Fruit fly (Drosophila melanogaster) whole organism, embryonic: ENCODE data around the gene CG18301.
A peak's percentile ranks its signal among the peaks of the same experiment; 100 is the strongest.

Experiments used
- BEAF-32 ChIP-seq: fragments of 200-800 bp; sonication (Bioruptor generic); optimal IDR thresholded peaks from 3 replicates; lab custom pipeline; 2017; ENCODE audit warnings: missing biosample characterization, missing genetic modification characterization, mild to moderate bottlenecking, moderate library complexity, missing genetic modification reagents
- CG1024 ChIP-seq: fragments of 200-800 bp; sonication (Bioruptor generic); IDR thresholded peaks from 2 replicates; pipeline ENCODE4 v1.3.6; 2022; ENCODE audit warnings: missing biosample characterization, missing genetic modification characterization
- CG10267 ChIP-seq: fragments of 200-800 bp; sonication (Bioruptor generic); optimal IDR thresholded peaks from 2 replicates; lab custom pipeline; 2018; ENCODE audit warnings: missing biosample characterization, mild to moderate bottlenecking, missing genetic modification characterization, moderate library complexity
- CG12071 ChIP-seq: fragments of 200-800 bp; sonication (Bioruptor generic); optimal IDR thresholded peaks from 3 replicates; lab custom pipeline; 2018; ENCODE audit warnings: missing biosample characterization, mild to moderate bottlenecking, missing genetic modification characterization
- CG12391 ChIP-seq: fragments of 200-800 bp; sonication (Bioruptor generic); optimal IDR thresholded peaks from 3 replicates; lab custom pipeline; 2018; ENCODE audit warnings: missing biosample characterization, mild to moderate bottlenecking, missing genetic modification characterization, moderate library complexity
- CG12744 ChIP-seq: fragments of 200-800 bp; sonication (Bioruptor generic); optimal IDR thresholded peaks from 2 replicates; lab custom pipeline; 2016; ENCODE audit warnings: missing biosample characterization, missing genetic modification characterization
- CG16863 ChIP-seq: fragments of 200-800 bp; sonication (Bioruptor generic); optimal IDR thresholded peaks from 3 replicates; lab custom pipeline; 2016; ENCODE audit warnings: missing biosample characterization, missing genetic modification characterization
- CG2202 ChIP-seq: fragments of 200-800 bp; sonication (Bioruptor generic); optimal IDR thresholded peaks from 2 replicates; lab custom pipeline; 2018; ENCODE audit warnings: missing biosample characterization, mild to moderate bottlenecking, missing genetic modification characterization
- CG2875 ChIP-seq: fragments of 200-800 bp; sonication (Bioruptor generic); optimal IDR thresholded peaks from 2 replicates; lab custom pipeline; 2017; ENCODE audit warnings: missing biosample characterization, mild to moderate bottlenecking, missing genetic modification characterization, missing genetic modification reagents
- CG2889 ChIP-seq: fragments of 200-800 bp; sonication (Bioruptor generic); IDR thresholded peaks from 3 replicates; pipeline ENCODE4 v1.3.6; 2022; ENCODE audit warnings: missing biosample characterization, missing genetic modification characterization
- CG30403 ChIP-seq: fragments of 200-800 bp; sonication (Bioruptor generic); optimal IDR thresholded peaks from 3 replicates; lab custom pipeline; 2016; ENCODE audit warnings: missing biosample characterization, missing genetic modification characterization
- CG31365 ChIP-seq: fragments of 200-800 bp; sonication (Bioruptor generic); optimal IDR thresholded peaks from 2 replicates; lab custom pipeline; 2018; ENCODE audit warnings: missing biosample characterization, mild to moderate bottlenecking, missing genetic modification characterization
- CG3281 ChIP-seq: fragments of 200-800 bp; sonication (Bioruptor generic); optimal IDR thresholded peaks from 3 replicates; lab custom pipeline; 2017; ENCODE audit warnings: missing biosample characterization, mild to moderate bottlenecking, missing genetic modification characterization
- CG34422 ChIP-seq: fragments of 200-800 bp; sonication (Bioruptor generic); IDR thresholded peaks from 3 replicates; pipeline ENCODE4 v1.3.6; 2022; ENCODE audit warnings: missing biosample characterization, missing genetic modification characterization
- CG3838 ChIP-seq: fragments of 200-800 bp; sonication (Bioruptor generic); optimal IDR thresholded peaks from 3 replicates; lab custom pipeline; 2016; ENCODE audit warnings: missing biosample characterization, missing genetic modification characterization
- CG6854 ChIP-seq: fragments of 200-800 bp; sonication (Bioruptor generic); optimal IDR thresholded peaks from 3 replicates; lab custom pipeline; 2017; ENCODE audit warnings: missing biosample characterization, mild to moderate bottlenecking, missing genetic modification characterization
- CG7357 ChIP-seq: fragments of 200-800 bp; sonication (Bioruptor generic); IDR thresholded peaks from 3 replicates; pipeline ENCODE4 v1.3.6; 2022; ENCODE audit warnings: missing biosample characterization, missing genetic modification characterization
- CG7928 ChIP-seq: fragments of 200-800 bp; sonication (Bioruptor generic); optimal IDR thresholded peaks from 2 replicates; lab custom pipeline; 2017; ENCODE audit warnings: missing biosample characterization, mild to moderate bottlenecking, missing genetic modification characterization
- CG8765 ChIP-seq: fragments of 200-800 bp; sonication (Bioruptor generic); IDR thresholded peaks from 2 replicates; pipeline ENCODE4 v1.3.6; 2022; ENCODE audit warnings: missing biosample characterization, missing genetic modification characterization
- CG9437 ChIP-seq: fragments of 200-800 bp; sonication (Bioruptor generic); optimal IDR thresholded peaks from 2 replicates; lab custom pipeline; 2018; ENCODE audit warnings: missing biosample characterization, mild to moderate bottlenecking, missing genetic modification characterization
- CG9727 ChIP-seq: fragments of 200-800 bp; sonication (Bioruptor generic); optimal IDR thresholded peaks from 3 replicates; lab custom pipeline; 2017; ENCODE audit warnings: missing biosample characterization, mild to moderate bottlenecking, missing genetic modification characterization
- CkIIα-i1 ChIP-seq: fragments of 200-800 bp; sonication (Bioruptor generic); IDR thresholded peaks from 2 replicates; pipeline ENCODE4 v1.3.6; 2022; ENCODE audit warnings: missing biosample characterization, missing genetic modification characterization
- Drgx ChIP-seq: fragments of 200-800 bp; sonication (Bioruptor generic); IDR thresholded peaks from 2 replicates; pipeline ENCODE4 v1.3.6; 2022; ENCODE audit warnings: missing biosample characterization, missing genetic modification characterization
- Fer2 ChIP-seq: fragments of 200-800 bp; sonication (Bioruptor generic); optimal IDR thresholded peaks from 2 replicates; lab custom pipeline; 2018; ENCODE audit warnings: missing biosample characterization, mild to moderate bottlenecking, missing genetic modification characterization, moderate library complexity
- HLHmδ ChIP-seq: fragments of 200-800 bp; sonication (Bioruptor generic); optimal IDR thresholded peaks from 2 replicates; lab custom pipeline; 2018; ENCODE audit warnings: missing biosample characterization, mild to moderate bottlenecking, missing genetic modification characterization, moderate library complexity
- Mrtf ChIP-seq: fragments of 200-800 bp; sonication (Bioruptor generic); IDR thresholded peaks from 3 replicates; pipeline ENCODE4 v1.3.6; 2022; ENCODE audit warnings: missing biosample characterization, missing genetic modification characterization
- Pdp1 ChIP-seq, 2 experiments: fragments of 200-800 bp; sonication (Bioruptor generic); optimal IDR thresholded peaks; 3 replicates each; lab custom pipeline; 2016; ENCODE audit warnings: missing biosample characterization in 2 of 2, missing genetic modification characterization in 2 of 2, mild to moderate bottlenecking in 1 of 2, moderate library complexity in 1 of 2
- Side ChIP-seq: fragments of 200-800 bp; sonication (Bioruptor generic); optimal IDR thresholded peaks from 2 replicates; lab custom pipeline; 2016; ENCODE audit warnings: missing biosample characterization, missing genetic modification characterization
- Sin3A ChIP-seq: fragments of >200 bp; optimal IDR thresholded peaks from 2 replicates; lab custom pipeline; 2018
- Sox100B ChIP-seq: fragments of 200-800 bp; sonication (Bioruptor generic); optimal IDR thresholded peaks from 3 replicates; lab custom pipeline; 2018; ENCODE audit warnings: missing biosample characterization, mild to moderate bottlenecking, missing genetic modification characterization
- Usf ChIP-seq: fragments of 200-800 bp; sonication (Bioruptor generic); optimal IDR thresholded peaks from 2 replicates; lab custom pipeline; 2017; ENCODE audit warnings: missing genotype, missing biosample characterization, missing genetic modification characterization
- Vsx1 ChIP-seq: fragments of 200-800 bp; sonication (Bioruptor generic); optimal IDR thresholded peaks from 2 replicates; lab custom pipeline; 2017; ENCODE audit warnings: missing biosample characterization, mild to moderate bottlenecking, missing genetic modification characterization, missing genetic modification reagents
- aop ChIP-seq: fragments of 200-800 bp; sonication (Bioruptor generic); IDR thresholded peaks from 2 replicates; pipeline ENCODE4 v1.3.6; 2022; ENCODE audit warnings: missing biosample characterization, missing genetic modification characterization
- ase ChIP-seq: fragments of 200-800 bp; sonication (Bioruptor generic); IDR thresholded peaks from 3 replicates; pipeline ENCODE4 v1.3.6; 2022; ENCODE audit warnings: missing biosample characterization, missing genetic modification characterization
- br ChIP-seq: fragments of >200 bp; optimal IDR thresholded peaks from 2 replicates; lab custom pipeline; 2017
- cato ChIP-seq: fragments of 200-800 bp; sonication (Bioruptor generic); optimal IDR thresholded peaks from 2 replicates; lab custom pipeline; 2016; ENCODE audit warnings: missing biosample characterization, missing genetic modification characterization, borderline replicate concordance
- ems ChIP-seq: fragments of 200-800 bp; sonication (Bioruptor generic); optimal IDR thresholded peaks from 3 replicates; lab custom pipeline; 2016; ENCODE audit warnings: missing biosample characterization, missing genetic modification characterization
- gcm ChIP-seq: fragments of 200-800 bp; sonication (Bioruptor generic); optimal IDR thresholded peaks from 2 replicates; lab custom pipeline; 2019; ENCODE audit warnings: missing biosample characterization, mild to moderate bottlenecking, missing genetic modification characterization, moderate library complexity
- gsb ChIP-seq: fragments of 200-800 bp; sonication (Bioruptor generic); IDR thresholded peaks from 2 replicates; pipeline ENCODE4 v1.3.6; 2022; ENCODE audit warnings: missing biosample characterization, missing genetic modification characterization
- hkb ChIP-seq, 2 experiments: fragments of 200-800 bp in 1 of 2; fragments of >200 bp in 1 of 2; sonication (Bioruptor generic) in 1 of 2; IDR thresholded peaks in 1 of 2; optimal IDR thresholded peaks in 1 of 2; 2 replicates each; pipeline versions ENCODE4 v1.3.6 to Lab custom; 2017 to 2022; ENCODE audit warnings: missing biosample characterization in 1 of 2, missing genetic modification characterization in 1 of 2
- lola ChIP-seq, 3 experiments: fragments of >200 bp in 2 of 3; fragments of 200-800 bp in 1 of 3; sonication (Bioruptor generic) in 1 of 3; optimal IDR thresholded peaks; 2 replicates each; lab custom pipeline; 2017 to 2019; ENCODE audit warnings: missing biosample characterization in 3 of 3, missing genetic modification characterization in 3 of 3, mild to moderate bottlenecking in 1 of 3, moderate library complexity in 1 of 3
- onecut ChIP-seq: fragments of 200-800 bp; sonication (Bioruptor generic); IDR thresholded peaks from 2 replicates; pipeline ENCODE4 v1.3.6; 2022; ENCODE audit warnings: missing biosample characterization, missing genetic modification characterization
- pb ChIP-seq: fragments of 200-800 bp; sonication (Bioruptor generic); optimal IDR thresholded peaks from 3 replicates; lab custom pipeline; 2016; ENCODE audit warnings: missing biosample characterization, missing genetic modification characterization
- pho ChIP-seq: fragments of 200-800 bp; sonication (Bioruptor generic); optimal IDR thresholded peaks from 2 replicates; lab custom pipeline; 2016; ENCODE audit warnings: missing biosample characterization, missing genetic modification characterization
- run ChIP-seq: fragments of 200-800 bp; sonication (Bioruptor generic); optimal IDR thresholded peaks from 3 replicates; lab custom pipeline; 2018; ENCODE audit warnings: missing biosample characterization, mild to moderate bottlenecking, missing genetic modification characterization
- shn ChIP-seq: fragments of 200-800 bp; sonication (Bioruptor generic); optimal IDR thresholded peaks from 3 replicates; lab custom pipeline; 2016; ENCODE audit warnings: missing biosample characterization, missing genetic modification characterization
- slbo ChIP-seq: fragments of 200-800 bp; sonication (Bioruptor generic); IDR thresholded peaks from 2 replicates; pipeline ENCODE4 v1.3.6; 2022; ENCODE audit warnings: missing biosample characterization, missing genetic modification characterization
- tin ChIP-seq: fragments of 200-800 bp; sonication (Bioruptor generic); optimal IDR thresholded peaks from 3 replicates; lab custom pipeline; 2016; ENCODE audit warnings: missing biosample characterization, missing genetic modification characterization
- tll ChIP-seq, 2 experiments: fragments of 200-800 bp in 1 of 2; fragments of >200 bp in 1 of 2; sonication (Bioruptor generic) in 1 of 2; optimal IDR thresholded peaks; 2 replicates each; lab custom pipeline; 2017 to 2019; ENCODE audit warnings: missing biosample characterization in 2 of 2, missing genetic modification characterization in 2 of 2, mild to moderate bottlenecking in 1 of 2, moderate library complexity in 1 of 2

Gene CG18301

DNA sequence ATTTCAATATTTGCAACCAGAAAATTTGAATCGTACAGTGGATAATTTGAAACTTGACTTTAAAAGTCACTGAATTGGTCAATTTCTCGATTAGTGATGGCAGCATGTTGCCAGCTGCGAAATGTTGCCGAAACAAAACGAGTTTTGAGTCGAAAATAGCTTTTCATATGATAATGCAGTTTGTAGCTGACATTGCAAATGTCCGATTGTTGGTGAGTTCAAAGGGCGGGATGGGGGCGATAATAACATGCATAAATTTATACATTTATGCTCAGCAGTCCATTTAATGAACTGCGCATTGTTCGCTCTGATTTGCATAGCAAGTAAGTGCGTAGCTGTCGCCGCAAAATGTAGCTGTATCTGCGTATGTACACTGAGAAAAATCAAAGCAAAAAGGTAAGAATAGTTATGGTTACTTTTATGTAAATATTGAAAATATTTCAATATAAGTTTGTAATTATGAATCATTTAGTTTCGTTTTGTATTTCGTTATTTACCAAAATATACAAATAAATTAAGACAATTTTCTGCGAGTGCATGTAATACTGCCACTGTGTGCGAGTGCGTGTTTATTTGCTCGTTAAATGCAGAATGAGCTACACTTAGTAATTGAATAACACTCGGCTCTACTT lies 4.6 kb upstream of the CG18301 start, which contains the start of gene Lip4 (continued):
- TF ChIP-seq CG12391 (tag; lab: Kevin White, UChicago) = peak; percentile 81
- no peak for TF ChIP-seq shn (GFP tag; lab: Kevin White, UChicago)
- TF ChIP-seq CG6854 (GFP tag; lab: Kevin White, UChicago) = peak; percentile 8
- peak; percentile 64 for TF ChIP-seq tin (GFP tag; lab: Kevin White, UChicago)
- peak; percentile 58 to 70 for TF ChIP-seq Pdp1 (GFP tag; optimal IDR thresholded peaks at IDR 0.05; lab: Kevin White, UChicago)
- TF ChIP-seq CkIIα-i1 = no peak
- 0 out of 3 replicates have a peak, but pooled peaks have one; percentile 30 for TF ChIP-seq CG7357 (GFP tag; lab: Robert Waterston, UW)
- TF ChIP-seq CG10267 (tag; lab: Kevin White, UChicago) = peak; percentile 61
- TF ChIP-seq CG3281 (GFP tag; lab: Kevin White, UChicago) = peak; percentile 77
- peak in 1 of 3 experiments; percentile 53 for TF ChIP-seq lola (GFP tag; optimal IDR thresholded peaks at IDR 0.05; lab: Kevin White, UChicago)
- no peak for TF ChIP-seq HLHmδ (GFP tag; lab: Kevin White, UChicago)
- TF ChIP-seq gsb (GFP tag; lab: Robert Waterston, UW) = peak; percentile 77
- peak; percentile 34 for TF ChIP-seq pho
- TF ChIP-seq tll (GFP tag; optimal IDR thresholded peaks at IDR 0.05; lab: Kevin White, UChicago) = no peak
- TF ChIP-seq CG8765 (GFP tag; lab: Robert Waterston, UW) = no peak
- peak; percentile 78 for TF ChIP-seq ase (GFP tag; lab: Robert Waterston, UW)
- TF ChIP-seq CG34422 = peak; percentile 69; the same call in 2 of the 3 replicates
- TF ChIP-seq Fer2 (tag; lab: Kevin White, UChicago) = peak; percentile 38
- TF ChIP-seq CG9437 (GFP tag; lab: Kevin White, UChicago) = peak; percentile 69
- TF ChIP-seq gcm = peak; percentile 65
- TF ChIP-seq BEAF-32 (GFP tag; lab: Kevin White, UChicago) = no peak
- TF ChIP-seq CG2875 (GFP tag; lab: Kevin White, UChicago) = peak; percentile 38
- peak; percentile 64 for TF ChIP-seq CG12071 (GFP tag; lab: Kevin White, UChicago)
- TF ChIP-seq aop (GFP tag; lab: Robert Waterston, UW) = no peak
- peak; percentile 26 for TF ChIP-seq CG12744 (GFP tag; lab: Kevin White, UChicago)
- peak; percentile 83 for TF ChIP-seq slbo (GFP tag; lab: Robert Waterston, UW)
- peak; percentile 55 for TF ChIP-seq run (tag; lab: Kevin White, UChicago)
- TF ChIP-seq CG7928 (GFP tag; lab: Kevin White, UChicago) = peak; percentile 8
- no peak for TF ChIP-seq br (lab: Kevin White, UChicago)
- TF ChIP-seq Side (GFP tag; lab: Kevin White, UChicago) = no peak
- peak; percentile 36 for TF ChIP-seq CG16863 (GFP tag; lab: Kevin White, UChicago)
- no peak for TF ChIP-seq CG3838 (GFP tag; lab: Kevin White, UChicago)
- TF ChIP-seq CG1024 (GFP tag; lab: Robert Waterston, UW) = peak; percentile 65
- peak; percentile 86 for TF ChIP-seq CG9727 (GFP tag; lab: Kevin White, UChicago)
- no peak for TF ChIP-seq CG31365
- peak; percentile 73 for TF ChIP-seq Sox100B (GFP tag; lab: Kevin White, UChicago)
- no peak for TF ChIP-seq Sin3A (lab: Kevin White, UChicago)
- TF ChIP-seq onecut (GFP tag; lab: Robert Waterston, UW) = peak; percentile 38
- peak; percentile 53; the same call in 1 of the 3 replicates for TF ChIP-seq Mrtf (GFP tag; lab: Robert Waterston, UW)
- TF ChIP-seq ems = peak; percentile 62
- peak; percentile 79 for TF ChIP-seq CG30403 (GFP tag; lab: Kevin White, UChicago)
- peak; percentile 13 for TF ChIP-seq CG2202 (tag; lab: Kevin White, UChicago)
- no peak for TF ChIP-seq hkb (optimal IDR thresholded peaks at IDR 0.05; lab: Kevin White, UChicago)
- peak; percentile 82 for TF ChIP-seq hkb (GFP tag; IDR thresholded peaks at IDR 0.05; lab: Robert Waterston, UW)
- TF ChIP-seq Drgx = peak; percentile 76
- peak; percentile 40 for TF ChIP-seq cato (GFP tag; lab: Kevin White, UChicago)
- TF ChIP-seq Usf (GFP tag; lab: Kevin White, UChicago) = no peak
- TF ChIP-seq CG2889 (GFP tag; lab: Robert Waterston, UW) = 0 out of 3 replicates have a peak, but pooled peaks have one; percentile 10
- no peak for TF ChIP-seq Vsx1 (GFP tag; lab: Kevin White, UChicago)
- TF ChIP-seq pb (GFP tag; lab: Kevin White, UChicago) = no peak
